Fruit fly (Drosophila melanogaster) whole organism, wandering third instar larva: Measurements from ENCODE around the gene comm2.

Experiments
- CG32264 ChIP-seq: fragments of 200-800 bp; sonication (Bioruptor generic); optimal IDR thresholded peaks from 2 replicates; lab custom pipeline; 2016; ENCODE audit warnings: missing biosample characterization, missing genetic modification characterization
- jim ChIP-seq: fragments of 175-275, 200-325 bp; sonication (Bioruptor generic); optimal IDR thresholded peaks from 2 replicates; lab custom pipeline; 2016; ENCODE audit warnings: missing biosample characterization, mild to moderate bottlenecking, missing genetic modification characterization
- usp ChIP-seq: fragments of >200 bp; optimal IDR thresholded peaks from 2 replicates; lab custom pipeline; 2017; ENCODE audit warnings: missing biosample characterization, missing genetic modification characterization

dm6 chr3L:15715788-15716503 is 16.3 kb upstream of the comm2 start, which contains the start of gene CG42571:
- TF ChIP-seq usp (GFP tag; lab: Kevin White, UChicago) (no peak), jim (no peak), CG32264 (no peak)
